Worm (Caenorhabditis elegans) whole organism, L1 larva: Measurements from ENCODE around the gene T14G12.12.

ENCODE experiments used
- blmp-1 ChIP-seq: fragments of 150-350 bp; optimal IDR thresholded peaks from 2 replicates; lab custom pipeline; 2014; ENCODE audit warnings: missing biosample characterization, missing genetic modification characterization
- ceh-63 ChIP-seq: fragments of 200-800 bp; sonication (Bioruptor generic); optimal IDR thresholded peaks from 2 replicates; lab custom pipeline; 2018; ENCODE audit warnings: mild to moderate bottlenecking, missing genetic modification characterization, missing compliant biosample characterization
- ceh-82 ChIP-seq, 3 experiments: fragments of 150-350 bp in 1 of 3; sonication (generic microtip) in 2 of 3; optimal IDR thresholded peaks; 2 replicates each; lab custom pipeline; 2014 to 2017; ENCODE audit warnings: missing biosample characterization in 3 of 3, missing genetic modification characterization in 3 of 3
- ces-1 ChIP-seq: fragments of 150-350 bp; optimal IDR thresholded peaks from 2 replicates; lab custom pipeline; 2014; ENCODE audit warnings: missing biosample characterization, missing genetic modification reagents, missing genetic modification characterization
- elt-2 ChIP-seq: sonication (generic microtip); optimal IDR thresholded peaks from 2 replicates; lab custom pipeline; 2016; ENCODE audit warnings: missing genetic modification characterization, mild to moderate bottlenecking, inconsistent platforms, missing compliant biosample characterization, missing genetic modification reagents
- fos-1 ChIP-seq: fragments of 150-350 bp; optimal IDR thresholded peaks from 2 replicates; lab custom pipeline; 2014; ENCODE audit warnings: missing biosample characterization, missing genetic modification characterization
- grh-1 ChIP-seq: fragments of 200-800 bp; sonication (Bioruptor generic); IDR thresholded peaks from 2 replicates; pipeline ENCODE4 v1.3.6; 2022; ENCODE audit warnings: missing genetic modification reagents, missing genetic modification characterization, missing compliant biosample characterization
- jun-1 ChIP-seq: fragments of 150-350 bp; optimal IDR thresholded peaks from 2 replicates; lab custom pipeline; 2014; ENCODE audit warnings: missing biosample characterization, missing genetic modification reagents, missing genetic modification characterization
- mab-9 ChIP-seq: fragments of 200-800 bp; sonication (Bioruptor generic); IDR thresholded peaks from 2 replicates; pipeline ENCODE4 v1.3.6; 2022; ENCODE audit warnings: missing genetic modification reagents, missing genetic modification characterization, missing compliant biosample characterization
- nhr-85 ChIP-seq: sonication (generic microtip); peaks from one replicate; lab custom pipeline; 2016; ENCODE audit warnings: missing genetic modification characterization, inconsistent platforms, missing compliant biosample characterization
- snu-23 ChIP-seq: sonication (generic microtip); optimal IDR thresholded peaks from 2 replicates; lab custom pipeline; 2016; ENCODE audit warnings: missing genetic modification characterization, missing compliant biosample characterization
- unc-86 ChIP-seq: sonication (generic microtip); optimal IDR thresholded peaks from 2 replicates; lab custom pipeline; 2016; ENCODE audit warnings: missing genetic modification characterization, missing compliant biosample characterization
- xbp-1 ChIP-seq: sonication (generic microtip); optimal IDR thresholded peaks from 2 replicates; lab custom pipeline; 2016; ENCODE audit warnings: missing genetic modification characterization, missing compliant biosample characterization

DNA sequence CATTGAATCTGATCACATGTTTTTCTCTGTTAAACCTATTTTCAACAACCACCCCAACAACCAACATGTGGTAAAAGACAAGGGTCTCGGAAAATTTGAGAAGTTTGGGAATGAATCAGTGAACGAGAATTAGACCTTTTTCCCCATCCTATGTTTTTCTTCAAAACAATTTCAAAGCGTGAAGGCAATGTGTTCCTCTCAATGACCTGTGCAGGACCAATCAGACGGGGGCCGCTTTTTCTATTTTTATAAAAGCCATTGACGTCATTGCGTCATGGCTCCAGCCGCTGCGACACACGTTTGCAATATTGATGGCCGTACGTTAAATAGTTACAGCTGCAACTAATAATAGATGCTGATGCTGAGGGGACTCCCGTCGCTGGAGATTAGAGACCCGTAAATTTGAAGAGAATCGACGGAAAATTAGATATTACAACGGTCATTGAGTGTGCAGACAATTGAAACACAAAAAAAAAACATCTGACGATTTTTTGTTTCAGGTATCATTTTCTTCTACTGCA, 46.7 kb downstream of the T14G12.12 start:
- TF ChIP-seq xbp-1 (tag; lab: Kevin White, UChicago), result no peak
- no peak for TF ChIP-seq ceh-82 (tag; optimal IDR thresholded peaks at IDR 0.05; lab: Kevin White, UChicago)
- no peak for TF ChIP-seq unc-86 (tag; lab: Kevin White, UChicago)
- no peak for TF ChIP-seq ceh-63
- no peak for TF ChIP-seq ces-1
- no peak for TF ChIP-seq grh-1 (GFP tag; lab: Robert Waterston, UW)
- no peak for TF ChIP-seq elt-2 (tag; lab: Kevin White, UChicago)
- peak; percentile 34 for TF ChIP-seq nhr-85 (tag; lab: Kevin White, UChicago)
- TF ChIP-seq mab-9 (GFP tag; lab: Robert Waterston, UW), result no peak
- TF ChIP-seq blmp-1 (tag; lab: Kevin White, UChicago), result no peak
- TF ChIP-seq jun-1 (tag; lab: Kevin White, UChicago), result no peak
- TF ChIP-seq fos-1 (tag; lab: Kevin White, UChicago), result no peak
- TF ChIP-seq snu-23 (GFP tag; lab: Kevin White, UChicago), result no peak
